Fruit fly (Drosophila melanogaster): Measurements from ENCODE around the gene CG33169.

dm6 chr3L:22837651-22838614, 25.7 kb upstream of the CG33169 start:
- no peak for TF ChIP-seq CG13204 (GFP tag; optimal IDR thresholded peaks at IDR 0.05)
- TF ChIP-seq CG12605 (GFP tag; IDR thresholded peaks at IDR 0.05): peak; percentile 57
- TF ChIP-seq CG9948 (tag; optimal IDR thresholded peaks at IDR 0.05): no peak
- no peak for TF ChIP-seq CG17806 (tag; optimal IDR thresholded peaks at IDR 0.05)
- TF ChIP-seq Pif1A (GFP tag; optimal IDR thresholded peaks at IDR 0.05): no peak
- no peak for TF ChIP-seq D1 (tag; optimal IDR thresholded peaks at IDR 0.05)
- TF ChIP-seq fd96Ca (GFP tag; IDR thresholded peaks at IDR 0.05): peak; percentile 46; the same call in 2 of the 3 replicates
- TF ChIP-seq CG4496 (GFP tag; IDR thresholded peaks at IDR 0.05): peak; percentile 74; the same call in 1 of the 3 replicates
- TF ChIP-seq CG15710 (tag; optimal IDR thresholded peaks at IDR 0.05): no peak
- no peak for TF ChIP-seq rn (GFP tag; IDR thresholded peaks at IDR 0.05)
- no peak for TF ChIP-seq gl (tag; optimal IDR thresholded peaks at IDR 0.05)

Data from whole organism, pupa.